Fruit fly (Drosophila melanogaster): ENCODE results near the gene modSP.

The modSP gene

dm6 chr3R:16661693-16662092, 6.2 kb upstream of the modSP start (continued):
- TF ChIP-seq nerfin-2 (GFP tag; IDR thresholded peaks at IDR 0.05; ENCODE audit: partially characterized antibody) (no peak), CG31441 (GFP tag; IDR thresholded peaks at IDR 0.05) (no peak), Deaf1 (tag; optimal IDR thresholded peaks at IDR 0.05) (no peak), Nf-YC (tag; optimal IDR thresholded peaks at IDR 0.05) (peak; percentile 71), CG3726 (GFP tag; IDR thresholded peaks at IDR 0.05) (no peak), ERR (GFP tag; optimal IDR thresholded peaks at IDR 0.05) (no peak), CG1832 (GFP tag; optimal IDR thresholded peaks at IDR 0.05) (peak; percentile 71), Ravus (GFP tag; IDR thresholded peaks at IDR 0.05) (no peak), CG6689 (GFP tag; IDR thresholded peaks at IDR 0.05) (no peak), Ssrp (tag; optimal IDR thresholded peaks at IDR 0.05) (no peak), fd102C (GFP tag; optimal IDR thresholded peaks at IDR 0.05) (no peak), CG6272 (GFP tag; IDR thresholded peaks at IDR 0.05) (no peak)

dm6 chr3R:16655000-16655493, 415 bp downstream of the modSP start:
- TF ChIP-seq ac (GFP tag; optimal IDR thresholded peaks at IDR 0.05) = no peak
- no peak for TF ChIP-seq sd (tag; optimal IDR thresholded peaks at IDR 0.05)
- no peak for TF ChIP-seq Atf-2 (GFP tag; optimal IDR thresholded peaks at IDR 0.05)
- no peak for TF ChIP-seq lmd (GFP tag; IDR thresholded peaks at IDR 0.05)
- no peak for TF ChIP-seq CG12942 (GFP tag; optimal IDR thresholded peaks at IDR 0.05)
- no peak for TF ChIP-seq Hr39 (optimal IDR thresholded peaks at IDR 0.05)
- TF ChIP-seq BEAF-32 (GFP tag; optimal IDR thresholded peaks at IDR 0.05) = no peak
- TF ChIP-seq CG18011 (GFP tag; optimal IDR thresholded peaks at IDR 0.05) = no peak
- TF ChIP-seq CG15269 (tag; optimal IDR thresholded peaks at IDR 0.05) = no peak
- TF ChIP-seq ham (GFP tag; IDR thresholded peaks at IDR 0.05) = no peak
- no peak for TF ChIP-seq mld (GFP tag; IDR thresholded peaks at IDR 0.05; ENCODE audit: partially characterized antibody)
- TF ChIP-seq NfI (GFP tag; optimal IDR thresholded peaks at IDR 0.05) = peak; percentile 9
- TF ChIP-seq BtbVII (GFP tag; optimal IDR thresholded peaks at IDR 0.05) = no peak
- TF ChIP-seq chif (GFP tag; optimal IDR thresholded peaks at IDR 0.05) = no peak
- no peak for TF ChIP-seq CG2875 (GFP tag; optimal IDR thresholded peaks at IDR 0.05)
- TF ChIP-seq Rfx (GFP tag; IDR thresholded peaks at IDR 0.05) = no peak; the same call in 1 of the 2 replicates
- TF ChIP-seq schlank (tag; optimal IDR thresholded peaks at IDR 0.05) = peak; percentile 3
- TF ChIP-seq CG17385 (GFP tag; optimal IDR thresholded peaks at IDR 0.05) = no peak
- TF ChIP-seq amos (GFP tag; IDR thresholded peaks at IDR 0.05; ENCODE audit: partially characterized antibody) = peak; percentile 11; the same call in 1 of the 2 replicates
- no peak for TF ChIP-seq ci (GFP tag; IDR thresholded peaks at IDR 0.05)
- TF ChIP-seq CG10366 (GFP tag; IDR thresholded peaks at IDR 0.05) = no peak
- TF ChIP-seq CG13894 (tag; optimal IDR thresholded peaks at IDR 0.05) = no peak
- no peak for TF ChIP-seq CG6683 (GFP tag; optimal IDR thresholded peaks at IDR 0.05)
- no peak for TF ChIP-seq Doc2 (GFP tag; IDR thresholded peaks at IDR 0.05)
- peak; percentile 47 for TF ChIP-seq mirr (GFP tag; optimal IDR thresholded peaks at IDR 0.05)
- TF ChIP-seq Mrtf (GFP tag; IDR thresholded peaks at IDR 0.05) = no peak
- TF ChIP-seq Doc3 (GFP tag; IDR thresholded peaks at IDR 0.05; ENCODE audit: partially characterized antibody) = no peak
- no peak for TF ChIP-seq CG9609 (GFP tag; optimal IDR thresholded peaks at IDR 0.05)
- no peak for TF ChIP-seq wdn (GFP tag; IDR thresholded peaks at IDR 0.05)
- no peak for TF ChIP-seq Side (GFP tag; optimal IDR thresholded peaks at IDR 0.05)
- TF ChIP-seq CG3838 (GFP tag; optimal IDR thresholded peaks at IDR 0.05) = no peak
- TF ChIP-seq CG17186 (GFP tag; optimal IDR thresholded peaks at IDR 0.05) = no peak
- no peak for TF ChIP-seq CG16815 (GFP tag; optimal IDR thresholded peaks at IDR 0.05)
- TF ChIP-seq Sox100B (GFP tag; optimal IDR thresholded peaks at IDR 0.05) = peak; percentile 16
- TF ChIP-seq Hr3 (GFP tag; optimal IDR thresholded peaks at IDR 0.05) = no peak
- TF ChIP-seq Hmx (GFP tag; optimal IDR thresholded peaks at IDR 0.05) = no peak
- no peak for TF ChIP-seq CG31388 (GFP tag; optimal IDR thresholded peaks at IDR 0.05)
- TF ChIP-seq seq (GFP tag; IDR thresholded peaks at IDR 0.05) = no peak
- TF ChIP-seq CrebB (tag; optimal IDR thresholded peaks at IDR 0.05) = no peak
